Worm (Caenorhabditis elegans): ENCODE results near the gene gcy-12.

DNA sequence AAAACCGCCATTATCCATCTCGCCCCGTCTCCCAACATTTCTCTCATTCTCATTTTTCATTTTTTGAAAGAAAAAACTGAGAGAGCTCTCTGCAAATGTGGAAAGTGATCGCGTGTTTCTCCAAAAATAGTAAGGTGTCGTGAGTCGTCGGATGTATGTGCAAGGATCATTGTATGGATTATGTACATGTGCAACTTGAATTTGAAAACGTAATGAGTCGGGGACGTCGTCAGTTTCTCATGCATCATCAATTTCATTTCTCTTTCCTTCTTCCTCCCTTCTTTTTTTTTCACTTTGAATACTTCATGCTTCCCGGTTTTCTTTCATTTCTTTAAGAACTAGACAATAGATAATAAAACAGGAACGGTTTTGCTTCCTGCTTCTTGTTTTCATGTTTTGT is 6.7 kb upstream of the gcy-12 start:
- TF ChIP-seq unc-62 (GFP tag; optimal IDR thresholded peaks at IDR 0.05) (no peak), ztf-4 (tag; optimal IDR thresholded peaks at IDR 0.05) (no peak), ZK546.5 (tag; optimal IDR thresholded peaks at IDR 0.05) (no peak), nhr-25 (tag; optimal IDR thresholded peaks at IDR 0.05) (no peak), aly-2 (tag; optimal IDR thresholded peaks at IDR 0.05) (no peak), elt-1 (tag; optimal IDR thresholded peaks at IDR 0.05) (no peak)
